Fruit fly (Drosophila melanogaster): Measurements from ENCODE around the gene CG11345.

DNA sequence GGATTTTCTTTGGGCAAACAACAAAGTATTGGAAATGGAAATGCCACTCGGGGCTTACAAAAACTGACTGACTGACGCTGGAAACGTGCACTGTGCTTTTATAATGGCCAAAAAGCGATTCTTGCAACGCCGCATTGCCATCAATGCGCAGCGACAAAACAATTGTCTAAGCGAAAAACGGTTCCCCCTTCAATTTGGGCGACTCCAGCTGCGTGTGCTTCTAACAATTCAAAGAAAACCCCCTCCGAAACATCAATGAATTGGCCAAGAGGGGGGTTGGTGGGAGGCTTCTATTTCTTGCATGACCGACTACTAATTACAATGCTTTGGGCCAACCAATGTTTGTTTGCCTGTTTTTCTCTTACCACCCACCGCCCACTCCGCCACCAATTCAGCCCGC, 39.7 kb upstream of the CG11345 start, which contains the start of gene CG13721:
- no peak for TF ChIP-seq insv (optimal IDR thresholded peaks at IDR 0.05)
- TF ChIP-seq Myc (optimal IDR thresholded peaks at IDR 0.05), result no peak
- no peak for TF ChIP-seq h (optimal IDR thresholded peaks at IDR 0.05)
- TF ChIP-seq ttk (optimal IDR thresholded peaks at IDR 0.05), result no peak

Data from Kc167 (cell line).